Worm (Caenorhabditis elegans): ENCODE measurements around the gene Y41G9A.10.

ce11 chrX:2909227-2909626 lies 37.1 kb downstream of the Y41G9A.10 start, which contains the start of gene nmy-1:
- no peak for TF ChIP-seq skn-1 (tag; optimal IDR thresholded peaks at IDR 0.05)
- no peak for TF ChIP-seq unc-130 (GFP tag; optimal IDR thresholded peaks at IDR 0.05)
- no peak for TF ChIP-seq unc-39 (tag; optimal IDR thresholded peaks at IDR 0.05)
- no peak for TF ChIP-seq snpc-1.2 (GFP tag; IDR thresholded peaks at IDR 0.05)
- no peak for TF ChIP-seq ceh-82 (tag; optimal IDR thresholded peaks at IDR 0.05)
- no peak for TF ChIP-seq Y5F2A.4 (GFP tag; optimal IDR thresholded peaks at IDR 0.05)
- no peak for TF ChIP-seq lin-13 (GFP tag; optimal IDR thresholded peaks at IDR 0.05)
- TF ChIP-seq lin-39 (tag; optimal IDR thresholded peaks at IDR 0.05) = no peak

Measured in whole organism, L4 larva.